Worm (Caenorhabditis elegans): ENCODE data around the gene srh-1.

srh-1 gene

DNA sequence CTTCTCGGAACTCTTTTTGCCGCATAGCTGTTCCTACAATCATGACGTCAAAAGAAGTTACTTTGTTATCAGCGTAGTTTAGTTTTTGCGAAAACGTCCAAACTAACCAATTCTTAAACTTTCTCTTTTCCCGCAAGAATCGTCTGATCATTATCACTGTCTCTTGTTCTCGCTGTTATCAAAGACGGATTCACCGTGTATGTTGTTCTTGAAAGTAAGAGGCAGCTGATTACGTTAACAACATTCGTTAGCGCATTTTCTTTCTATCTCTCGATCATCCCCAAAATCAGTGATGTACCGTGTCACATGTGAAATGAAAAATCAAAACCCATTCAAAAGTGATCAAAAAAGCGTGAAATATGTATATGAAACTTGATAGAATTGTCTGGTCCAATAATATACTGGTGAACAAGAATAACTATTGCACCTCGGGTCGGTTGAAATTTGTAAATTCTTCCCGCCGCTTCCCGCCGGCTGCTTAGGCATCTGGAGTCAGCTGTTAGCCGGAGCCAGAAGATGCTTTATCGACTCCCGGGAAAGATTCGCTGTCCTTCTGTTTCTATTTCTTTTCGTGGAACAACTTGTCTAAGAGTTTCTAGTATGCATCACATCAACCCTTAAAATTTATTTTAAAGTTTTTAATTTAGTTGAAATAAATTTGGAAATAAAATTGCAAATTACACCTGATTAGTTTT lies 49.0 kb downstream of the srh-1 start:
- no peak for TF ChIP-seq unc-62 (GFP tag; optimal IDR thresholded peaks at IDR 0.05)

- TF ChIP-seq unc-62 (GFP tag; optimal IDR thresholded peaks at IDR 0.05): no peak
Measured at ce11 chrV:11535504-11536062, 49.9 kb downstream of the srh-1 start.

DNA sequence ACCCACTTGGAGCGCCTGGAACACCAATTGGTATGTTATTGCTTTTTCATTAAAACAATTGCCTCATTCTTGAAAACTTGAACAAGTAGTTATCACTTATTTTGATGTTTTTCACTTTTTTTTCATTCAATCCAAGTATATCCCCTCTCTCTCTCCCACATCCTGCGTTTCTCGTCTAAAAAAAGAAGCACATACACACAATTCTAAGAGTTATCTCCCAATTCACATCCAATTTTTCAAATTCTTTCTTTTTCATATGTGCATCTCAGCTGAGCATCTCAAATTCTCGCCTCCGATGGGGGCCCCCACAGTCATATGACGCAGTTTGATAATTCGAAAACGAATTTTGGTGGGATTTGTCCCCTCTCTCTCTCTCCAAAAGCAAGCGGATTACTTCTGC lies 51.0 kb downstream of the srh-1 start:
- no peak for TF ChIP-seq unc-62 (GFP tag; optimal IDR thresholded peaks at IDR 0.05)

Data from whole organism, dauer.